Worm (Caenorhabditis elegans): ENCODE measurements around the gene ndub-3.

DNA sequence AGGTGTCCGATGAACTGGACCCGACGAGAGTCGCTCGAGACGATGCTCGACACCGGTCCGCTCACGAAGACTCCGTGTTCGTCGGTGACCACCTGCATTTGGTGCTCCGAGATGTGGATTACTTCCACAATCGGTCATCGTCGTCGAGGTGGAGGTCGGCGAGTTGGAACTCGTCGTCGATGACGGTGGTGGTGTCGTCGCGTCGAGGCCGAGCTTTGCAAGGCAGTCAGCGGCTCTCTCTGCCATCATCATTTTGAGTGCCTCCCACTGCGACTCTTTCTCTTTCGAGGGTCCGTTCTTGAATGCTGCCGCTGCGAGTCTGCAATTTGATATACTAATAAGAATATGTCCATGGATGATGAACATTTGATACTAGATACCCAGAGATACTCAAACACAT, 43.1 kb upstream of the ndub-3 start:
- TF ChIP-seq klf-2 (GFP tag; conservative IDR thresholded peaks at IDR 0.05) (no peak), flt-1 (GFP tag; IDR thresholded peaks at IDR 0.05) (no peak)

Measured in whole organism, midembryonic.